Worm (Caenorhabditis elegans) whole organism, L2 larva: Measurements from ENCODE around the gene C25F9.6.

Experiments used
- C34F6.9 ChIP-seq: fragments of 150-350 bp; optimal IDR thresholded peaks from 2 replicates; lab custom pipeline; 2014; ENCODE audit warnings: missing biosample characterization, missing genetic modification characterization
- R02D3.7 ChIP-seq: fragments of 150-350 bp; optimal IDR thresholded peaks from 2 replicates; lab custom pipeline; 2014; ENCODE audit warnings: missing biosample characterization, missing genetic modification characterization
- Y55F3AM.14 ChIP-seq: fragments of 200-800 bp; sonication (Bioruptor generic); optimal IDR thresholded peaks from 2 replicates; lab custom pipeline; 2018; ENCODE audit warnings: mild to moderate bottlenecking, missing genetic modification characterization, missing compliant biosample characterization
- ceh-16 ChIP-seq: fragments of 150-350 bp; optimal IDR thresholded peaks from 2 replicates; lab custom pipeline; 2014; ENCODE audit warnings: missing biosample characterization, missing genetic modification characterization
- ceh-82 ChIP-seq: fragments of 150-350 bp; optimal IDR thresholded peaks from 2 replicates; lab custom pipeline; 2014; ENCODE audit warnings: missing biosample characterization, missing genetic modification characterization
- dmd-4 ChIP-seq: sonication (generic microtip); optimal IDR thresholded peaks from 2 replicates; lab custom pipeline; 2017; ENCODE audit warnings: missing biosample characterization, missing genetic modification characterization
- egl-27 ChIP-seq: sonication (generic microtip); optimal IDR thresholded peaks from 3 replicates; lab custom pipeline; 2017; ENCODE audit warnings: missing biosample characterization, missing genetic modification reagents, missing genetic modification characterization
- elt-3 ChIP-seq: sonication (generic microtip); optimal IDR thresholded peaks from 2 replicates; lab custom pipeline; 2017; ENCODE audit warnings: missing biosample characterization, missing genetic modification characterization
- gmeb-1 ChIP-seq: fragments of 150-350 bp; optimal IDR thresholded peaks from 2 replicates; lab custom pipeline; 2014; ENCODE audit warnings: missing biosample characterization, missing genetic modification characterization
- lin-11 ChIP-seq: fragments of 150-350 bp; sonication (generic microtip); optimal IDR thresholded peaks from 2 replicates; lab custom pipeline; 2014; ENCODE audit warnings: missing biosample characterization, missing genetic modification characterization, inconsistent platforms, mixed read lengths
- lin-13 ChIP-seq: fragments of 150-350 bp; optimal IDR thresholded peaks from 2 replicates; lab custom pipeline; 2014; ENCODE audit warnings: missing biosample characterization, missing genetic modification reagents, missing genetic modification characterization
- lin-39 ChIP-seq: fragments of 150-350 bp; optimal IDR thresholded peaks from 2 replicates; lab custom pipeline; 2014; ENCODE audit warnings: missing biosample characterization, missing genetic modification reagents, missing genetic modification characterization
- lsy-2 ChIP-seq, 2 experiments: fragments of 150-350 bp in 1 of 2; sonication (generic microtip) in 1 of 2; optimal IDR thresholded peaks; 2 replicates each; lab custom pipeline; 2014 to 2017; ENCODE audit warnings: missing biosample characterization in 2 of 2, missing genetic modification characterization in 2 of 2
- mbf-1 ChIP-seq: sonication (generic microtip); optimal IDR thresholded peaks from 2 replicates; lab custom pipeline; 2017; ENCODE audit warnings: missing biosample characterization, missing genetic modification characterization
- mdl-1 ChIP-seq, 2 experiments: fragments of 150-350 bp in 1 of 2; sonication (generic microtip) in 1 of 2; optimal IDR thresholded peaks; 2 replicates each; lab custom pipeline; 2017; ENCODE audit warnings: missing biosample characterization in 2 of 2, missing genetic modification characterization in 2 of 2
- nhr-10 ChIP-seq: sonication (generic microtip); optimal IDR thresholded peaks from 2 replicates; lab custom pipeline; 2017; ENCODE audit warnings: missing biosample characterization, missing genetic modification characterization
- nhr-11 ChIP-seq: fragments of 150-350 bp; optimal IDR thresholded peaks from 2 replicates; lab custom pipeline; 2014; ENCODE audit warnings: missing biosample characterization, missing genetic modification characterization
- nhr-12 ChIP-seq: fragments of 150-350 bp; optimal IDR thresholded peaks from 2 replicates; lab custom pipeline; 2014; ENCODE audit warnings: missing biosample characterization, missing genetic modification characterization
- nhr-129 ChIP-seq: fragments of 150-350 bp; optimal IDR thresholded peaks from 2 replicates; lab custom pipeline; 2014; ENCODE audit warnings: missing biosample characterization, missing genetic modification characterization
- nhr-23 ChIP-seq: fragments of 150-350 bp; optimal IDR thresholded peaks from 2 replicates; lab custom pipeline; 2014; ENCODE audit warnings: missing biosample characterization, missing genetic modification reagents, missing genetic modification characterization
- nhr-237 ChIP-seq: fragments of 150-350 bp; optimal IDR thresholded peaks from 2 replicates; lab custom pipeline; 2014; ENCODE audit warnings: missing biosample characterization, missing genetic modification characterization
- nhr-25 ChIP-seq: fragments of 150-350 bp; sonication (generic microtip); optimal IDR thresholded peaks from 3 replicates; lab custom pipeline; 2014; ENCODE audit warnings: missing biosample characterization, missing genetic modification characterization
- nhr-6 ChIP-seq: fragments of 150-350 bp; optimal IDR thresholded peaks from 2 replicates; lab custom pipeline; 2014; ENCODE audit warnings: missing biosample characterization, missing genetic modification characterization
- peb-1 ChIP-seq: fragments of 150-350 bp; optimal IDR thresholded peaks from 2 replicates; lab custom pipeline; 2014; ENCODE audit warnings: missing biosample characterization, missing genetic modification characterization
- skn-1 ChIP-seq: sonication (generic microtip); optimal IDR thresholded peaks from 2 replicates; lab custom pipeline; 2017; ENCODE audit warnings: missing biosample characterization, missing genetic modification characterization
- sma-3 ChIP-seq: sonication (generic microtip); optimal IDR thresholded peaks from 2 replicates; lab custom pipeline; 2016; ENCODE audit warnings: missing genetic modification reagents, missing genetic modification characterization, missing compliant biosample characterization
- sma-9 ChIP-seq, 2 experiments: fragments of 150-350 bp in 1 of 2; sonication (generic microtip) in 1 of 2; optimal IDR thresholded peaks; 2 replicates each; lab custom pipeline; 2014 to 2016; ENCODE audit warnings: missing genetic modification characterization in 2 of 2, mild to moderate bottlenecking in 1 of 2, missing biosample characterization in 1 of 2, missing compliant biosample characterization in 1 of 2, missing genetic modification reagents in 1 of 2, moderate library complexity in 1 of 2
- snpc-4 ChIP-seq: fragments of 150-350 bp; optimal IDR thresholded peaks from 2 replicates; lab custom pipeline; 2014; ENCODE audit warnings: missing biosample characterization, missing genetic modification characterization
- unc-39 ChIP-seq: fragments of 150-350 bp; optimal IDR thresholded peaks from 2 replicates; lab custom pipeline; 2014; ENCODE audit warnings: missing biosample characterization, missing genetic modification characterization
- ztf-1 ChIP-seq: fragments of 200-800 bp; sonication (Bioruptor generic); conservative IDR thresholded peaks from 2 replicates; pipeline ENCODE4 v1.3.6; 2022; ENCODE audit warnings: missing genetic modification characterization, missing compliant biosample characterization
- ztf-11 ChIP-seq: sonication (generic microtip); optimal IDR thresholded peaks from 2 replicates; lab custom pipeline; 2017; ENCODE audit warnings: missing biosample characterization, missing genetic modification characterization
- ztf-4 ChIP-seq: fragments of 150-350 bp; optimal IDR thresholded peaks from 2 replicates; lab custom pipeline; 2014; ENCODE audit warnings: missing biosample characterization, missing genetic modification characterization

C25F9.6 gene

DNA sequence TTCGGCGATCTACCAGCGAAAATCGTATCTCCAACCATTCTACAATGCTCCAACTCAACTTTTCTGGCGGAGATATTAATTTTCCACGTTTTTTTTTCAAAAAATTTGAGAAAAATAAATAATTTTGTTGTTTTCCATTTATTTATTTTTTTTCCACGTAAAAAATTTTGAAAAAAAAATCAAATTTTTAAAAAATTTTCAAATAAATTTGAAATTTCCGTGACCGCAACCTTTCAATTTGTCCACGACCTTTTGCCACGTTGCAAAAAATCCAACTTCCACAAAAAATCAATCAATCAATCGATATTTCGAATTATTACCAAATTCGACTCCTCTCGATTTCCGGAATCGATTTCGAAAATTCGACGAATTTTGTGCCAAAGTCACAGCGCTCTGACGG, 33.9 kb downstream of the C25F9.6 start, which contains the start of gene Y43F8A.2:
Gene Y43F8A.2 (plus strand): TSS at position 301 of the 400 bp plus-strand sequence.
- TF ChIP-seq lin-39 (no peak), R02D3.7 (tag; lab: Kevin White, UChicago) (no peak), ceh-82 (tag; lab: Kevin White, UChicago) (no peak), mdl-1 (tag; optimal IDR thresholded peaks at IDR 0.05; lab: Kevin White, UChicago) (no peak), nhr-11 (tag; lab: Kevin White, UChicago) (no peak), nhr-129 (no peak), elt-3 (no peak), gmeb-1 (tag; lab: Kevin White, UChicago) (no peak), ztf-4 (tag; lab: Kevin White, UChicago) (no peak), ceh-16 (tag; lab: Kevin White, UChicago) (no peak), mbf-1 (tag; lab: Kevin White, UChicago) (no peak), peb-1 (tag; lab: Kevin White, UChicago) (no peak), sma-9 (GFP tag; optimal IDR thresholded peaks at IDR 0.05; lab: Kevin White, UChicago) (no peak), sma-9 (tag; optimal IDR thresholded peaks at IDR 0.05; lab: Kevin White, UChicago) (no peak), lin-11 (tag; lab: Kevin White, UChicago) (no peak), unc-39 (tag; lab: Kevin White, UChicago) (no peak)

DNA sequence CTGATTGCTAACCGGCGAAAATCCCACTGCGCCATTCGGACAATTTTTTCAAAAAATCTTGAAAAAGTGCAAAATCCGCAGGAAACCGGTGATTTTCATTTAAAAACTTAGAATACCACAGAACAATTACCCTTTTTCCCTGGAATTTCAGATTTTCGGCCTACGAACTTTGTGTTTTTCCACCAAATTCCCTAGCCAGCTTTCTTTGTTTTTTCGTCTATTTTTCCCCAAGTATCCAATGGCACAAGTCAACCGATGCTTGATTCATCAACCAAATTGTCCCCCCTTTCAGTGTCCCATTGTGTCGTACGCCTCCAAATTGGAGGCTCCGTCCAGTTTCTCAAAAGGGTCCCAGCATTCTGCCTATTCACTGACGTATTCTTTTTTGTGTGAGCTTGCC, 34.9 kb downstream of the C25F9.6 start, which contains the start of gene Y43F8A.1:
Gene Y43F8A.1 (plus strand): TSS at position 301 of the 400 bp plus-strand sequence.
- TF ChIP-seq skn-1 (tag; lab: Kevin White, UChicago) (no peak), mbf-1 (tag; lab: Kevin White, UChicago) (no peak)

DNA sequence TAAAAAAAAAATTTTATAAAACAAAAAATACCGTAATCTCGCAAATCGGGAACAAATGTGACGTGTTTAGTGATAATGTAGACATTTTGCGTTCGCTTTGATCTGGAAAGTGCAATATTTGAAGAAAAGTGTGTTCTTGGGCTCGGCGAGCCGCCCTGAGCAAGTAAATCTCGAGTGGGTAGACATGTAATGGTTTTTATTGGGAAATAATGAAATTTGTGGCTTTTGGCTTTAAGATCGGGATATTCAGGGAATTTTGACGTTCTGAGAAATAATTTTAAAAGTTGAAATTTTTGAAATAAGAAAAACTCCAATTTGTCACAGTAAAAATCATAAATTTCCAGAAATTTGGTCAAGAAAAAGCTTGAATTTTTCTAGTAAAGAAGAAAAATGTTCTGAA, 42.6 kb downstream of the C25F9.6 start, which contains the start of gene C14B4.2:
Gene C14B4.2 (minus strand): TSS at position 101 of the 400 bp plus-strand sequence.
- no peak for TF ChIP-seq nhr-25 (tag; lab: Kevin White, UChicago)
- TF ChIP-seq lin-13, result no peak
- TF ChIP-seq ztf-11, result no peak
- no peak for TF ChIP-seq Y55F3AM.14 (GFP tag; lab: Kevin White, UChicago)
- no peak for TF ChIP-seq R02D3.7 (tag; lab: Kevin White, UChicago)
- no peak for TF ChIP-seq sma-9 (GFP tag; optimal IDR thresholded peaks at IDR 0.05; lab: Kevin White, UChicago)
- TF ChIP-seq sma-9 (tag; optimal IDR thresholded peaks at IDR 0.05; lab: Kevin White, UChicago), result no peak
- TF ChIP-seq nhr-10 (tag; lab: Kevin White, UChicago), result no peak
- no peak for TF ChIP-seq snpc-4
- TF ChIP-seq egl-27 (tag; lab: Kevin White, UChicago), result no peak
- no peak for TF ChIP-seq lsy-2 (tag; optimal IDR thresholded peaks at IDR 0.05; lab: Kevin White, UChicago)

DNA sequence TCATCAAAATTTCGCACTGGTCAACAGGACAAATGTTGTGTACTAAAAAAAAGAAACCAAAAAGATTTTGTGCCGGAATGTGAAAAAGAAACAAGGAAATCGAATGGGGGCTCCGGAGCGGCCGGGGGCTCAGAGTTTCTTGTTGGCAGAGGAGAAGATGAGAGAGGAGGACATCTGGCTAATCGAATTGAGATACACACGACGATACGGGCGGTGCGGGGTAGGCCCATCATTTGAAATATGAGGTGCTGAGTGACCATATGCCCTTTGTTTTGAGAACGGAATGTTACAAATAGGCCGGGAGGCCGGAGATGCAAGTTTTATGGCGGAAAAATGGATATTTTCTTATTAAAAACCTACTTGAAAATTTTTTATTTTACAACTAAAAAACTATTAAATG, 47.1 kb downstream of the C25F9.6 start:
- TF ChIP-seq R02D3.7 (tag; lab: Kevin White, UChicago), result no peak
- TF ChIP-seq nhr-25 (tag; lab: Kevin White, UChicago), result no peak
- TF ChIP-seq dmd-4 (tag; lab: Kevin White, UChicago), result no peak
- no peak for TF ChIP-seq skn-1 (tag; lab: Kevin White, UChicago)

- no peak for TF ChIP-seq ztf-11
- TF ChIP-seq lsy-2 (tag; optimal IDR thresholded peaks at IDR 0.05; lab: Kevin White, UChicago), result no peak
- no peak for TF ChIP-seq nhr-12 (tag; lab: Kevin White, UChicago)
- TF ChIP-seq C34F6.9, result no peak
- TF ChIP-seq lin-11 (tag; lab: Kevin White, UChicago), result no peak
- no peak for TF ChIP-seq sma-3 (GFP tag; lab: Kevin White, UChicago)
- TF ChIP-seq ceh-82 (tag; lab: Kevin White, UChicago), result no peak
- TF ChIP-seq peb-1 (tag; lab: Kevin White, UChicago), result no peak
- TF ChIP-seq skn-1 (tag; lab: Kevin White, UChicago), result no peak
- no peak for TF ChIP-seq lin-13
- TF ChIP-seq ztf-1 (GFP tag; lab: Robert Waterston, UW), result no peak
- TF ChIP-seq mbf-1 (tag; lab: Kevin White, UChicago), result no peak
- no peak for TF ChIP-seq Y55F3AM.14 (GFP tag; lab: Kevin White, UChicago)
- no peak for TF ChIP-seq snpc-4
- no peak for TF ChIP-seq nhr-6 (tag; lab: Kevin White, UChicago)
- no peak for TF ChIP-seq nhr-237
- TF ChIP-seq gmeb-1 (tag; lab: Kevin White, UChicago), result no peak
- TF ChIP-seq nhr-23, result no peak
- no peak for TF ChIP-seq egl-27 (tag; lab: Kevin White, UChicago)
These were observed 48.4 kb downstream of the C25F9.6 start for ce11 chrV:19356717-19357116.
